Worm (Caenorhabditis elegans): ENCODE results near the gene irld-67.

- no peak for TF ChIP-seq ztf-25 (GFP tag; IDR thresholded peaks at IDR 0.05)
- no peak for TF ChIP-seq cebp-1 (GFP tag; IDR thresholded peaks at IDR 0.05)
- TF ChIP-seq cebp-1 (tag; optimal IDR thresholded peaks at IDR 0.05): no peak
- TF ChIP-seq rpc-1 (optimal IDR thresholded peaks at IDR 0.05): no peak
- TF ChIP-seq rpc-1 (tag; optimal IDR thresholded peaks at IDR 0.05): no peak
Measured at ce11 chrII:2958308-2958707, 24.1 kb upstream of the irld-67 start, which contains the start of gene srw-60.

All from whole organism, young adult.